Worm (Caenorhabditis elegans) whole organism, L2 larva: ENCODE measurements around the gene ZK757.10.
A peak's percentile ranks its signal among the peaks of the same experiment; 100 is the strongest.

Experiments used
- C34F6.9 ChIP-seq: fragments of 150-350 bp; optimal IDR thresholded peaks from 2 replicates; lab custom pipeline; 2014; ENCODE audit warnings: missing biosample characterization, missing genetic modification characterization
- F13H6.1 ChIP-seq: sonication (generic microtip); optimal IDR thresholded peaks from 2 replicates; lab custom pipeline; 2016; ENCODE audit warnings: missing genetic modification characterization, missing compliant biosample characterization
- R02D3.7 ChIP-seq: fragments of 150-350 bp; optimal IDR thresholded peaks from 2 replicates; lab custom pipeline; 2014; ENCODE audit warnings: missing biosample characterization, missing genetic modification characterization
- alr-1 ChIP-seq: fragments of 150-350 bp; optimal IDR thresholded peaks from 2 replicates; lab custom pipeline; 2014; ENCODE audit warnings: missing biosample characterization, missing genetic modification characterization
- aly-2 ChIP-seq: fragments of 150-350 bp; optimal IDR thresholded peaks from 2 replicates; lab custom pipeline; 2014; ENCODE audit warnings: missing biosample characterization, missing genetic modification characterization
- ama-1 ChIP-seq: fragments of 150-350 bp; optimal IDR thresholded peaks from 2 replicates; lab custom pipeline; 2018; ENCODE audit warnings: inconsistent platforms
- blmp-1 ChIP-seq: sonication (generic microtip); optimal IDR thresholded peaks from 2 replicates; lab custom pipeline; 2017; ENCODE audit warnings: missing genetic modification characterization, mild to moderate bottlenecking, missing compliant biosample characterization, antibody characterized with exemption, moderate library complexity; ENCODE audit not compliant: insufficient read depth
- ceh-16 ChIP-seq: fragments of 150-350 bp; optimal IDR thresholded peaks from 2 replicates; lab custom pipeline; 2014; ENCODE audit warnings: missing biosample characterization, missing genetic modification characterization
- crh-2 ChIP-seq: sonication (generic microtip); optimal IDR thresholded peaks from 2 replicates; lab custom pipeline; 2017; ENCODE audit warnings: missing biosample characterization, missing genetic modification characterization
- dmd-4 ChIP-seq: sonication (generic microtip); optimal IDR thresholded peaks from 2 replicates; lab custom pipeline; 2017; ENCODE audit warnings: missing biosample characterization, missing genetic modification characterization
- egl-27 ChIP-seq: sonication (generic microtip); optimal IDR thresholded peaks from 3 replicates; lab custom pipeline; 2017; ENCODE audit warnings: missing biosample characterization, missing genetic modification reagents, missing genetic modification characterization
- elt-1 ChIP-seq: fragments of 150-350 bp; optimal IDR thresholded peaks from 2 replicates; lab custom pipeline; 2014; ENCODE audit warnings: missing biosample characterization, missing genetic modification characterization
- elt-3 ChIP-seq: sonication (generic microtip); optimal IDR thresholded peaks from 2 replicates; lab custom pipeline; 2017; ENCODE audit warnings: missing biosample characterization, missing genetic modification characterization
- fos-1 ChIP-seq: fragments of 150-350 bp; optimal IDR thresholded peaks from 2 replicates; lab custom pipeline; 2014; ENCODE audit warnings: missing biosample characterization, missing genetic modification characterization
- gmeb-1 ChIP-seq: fragments of 150-350 bp; optimal IDR thresholded peaks from 2 replicates; lab custom pipeline; 2014; ENCODE audit warnings: missing biosample characterization, missing genetic modification characterization
- lin-13 ChIP-seq: fragments of 150-350 bp; optimal IDR thresholded peaks from 2 replicates; lab custom pipeline; 2014; ENCODE audit warnings: missing biosample characterization, missing genetic modification reagents, missing genetic modification characterization
- lin-39 ChIP-seq: fragments of 150-350 bp; optimal IDR thresholded peaks from 2 replicates; lab custom pipeline; 2014; ENCODE audit warnings: missing biosample characterization, missing genetic modification reagents, missing genetic modification characterization
- lsy-2 ChIP-seq, 2 experiments: fragments of 150-350 bp in 1 of 2; sonication (generic microtip) in 1 of 2; optimal IDR thresholded peaks; 2 replicates each; lab custom pipeline; 2014 to 2017; ENCODE audit warnings: missing biosample characterization in 2 of 2, missing genetic modification characterization in 2 of 2
- mab-5 ChIP-seq: fragments of 150-350 bp; optimal IDR thresholded peaks from 2 replicates; lab custom pipeline; 2014; ENCODE audit warnings: missing biosample characterization, missing genetic modification characterization
- mbf-1 ChIP-seq: sonication (generic microtip); optimal IDR thresholded peaks from 2 replicates; lab custom pipeline; 2017; ENCODE audit warnings: missing biosample characterization, missing genetic modification characterization
- mdl-1 ChIP-seq, 2 experiments: fragments of 150-350 bp in 1 of 2; sonication (generic microtip) in 1 of 2; optimal IDR thresholded peaks; 2 replicates each; lab custom pipeline; 2017; ENCODE audit warnings: missing biosample characterization in 2 of 2, missing genetic modification characterization in 2 of 2
- nhr-10 ChIP-seq: sonication (generic microtip); optimal IDR thresholded peaks from 2 replicates; lab custom pipeline; 2017; ENCODE audit warnings: missing biosample characterization, missing genetic modification characterization
- nhr-12 ChIP-seq: fragments of 150-350 bp; optimal IDR thresholded peaks from 2 replicates; lab custom pipeline; 2014; ENCODE audit warnings: missing biosample characterization, missing genetic modification characterization
- nhr-129 ChIP-seq: fragments of 150-350 bp; optimal IDR thresholded peaks from 2 replicates; lab custom pipeline; 2014; ENCODE audit warnings: missing biosample characterization, missing genetic modification characterization
- nhr-21 ChIP-seq: fragments of 150-350 bp; optimal IDR thresholded peaks from 2 replicates; lab custom pipeline; 2014; ENCODE audit warnings: missing biosample characterization, missing genetic modification characterization
- nhr-23 ChIP-seq: fragments of 150-350 bp; optimal IDR thresholded peaks from 2 replicates; lab custom pipeline; 2014; ENCODE audit warnings: missing biosample characterization, missing genetic modification reagents, missing genetic modification characterization
- nhr-77 ChIP-seq: fragments of 150-350 bp; optimal IDR thresholded peaks from 2 replicates; lab custom pipeline; 2014; ENCODE audit warnings: missing biosample characterization, missing genetic modification characterization
- sem-4 ChIP-seq: fragments of 150-350 bp; optimal IDR thresholded peaks from 2 replicates; lab custom pipeline; 2014; ENCODE audit warnings: missing biosample characterization, missing genetic modification reagents, missing genetic modification characterization
- skn-1 ChIP-seq: sonication (generic microtip); optimal IDR thresholded peaks from 2 replicates; lab custom pipeline; 2017; ENCODE audit warnings: missing biosample characterization, missing genetic modification characterization
- sma-3 ChIP-seq: sonication (generic microtip); optimal IDR thresholded peaks from 2 replicates; lab custom pipeline; 2016; ENCODE audit warnings: missing genetic modification reagents, missing genetic modification characterization, missing compliant biosample characterization
- sma-9 ChIP-seq, 2 experiments: fragments of 150-350 bp in 1 of 2; sonication (generic microtip) in 1 of 2; optimal IDR thresholded peaks; 2 replicates each; lab custom pipeline; 2014 to 2016; ENCODE audit warnings: missing genetic modification characterization in 2 of 2, mild to moderate bottlenecking in 1 of 2, missing biosample characterization in 1 of 2, missing compliant biosample characterization in 1 of 2, missing genetic modification reagents in 1 of 2, moderate library complexity in 1 of 2
- snpc-4 ChIP-seq: fragments of 150-350 bp; optimal IDR thresholded peaks from 2 replicates; lab custom pipeline; 2014; ENCODE audit warnings: missing biosample characterization, missing genetic modification characterization
- unc-55 ChIP-seq: fragments of 150-350 bp; sonication (generic microtip); optimal IDR thresholded peaks from 3 replicates; lab custom pipeline; 2014; ENCODE audit warnings: missing biosample characterization, missing genetic modification reagents, missing genetic modification characterization
- ztf-1 ChIP-seq: fragments of 200-800 bp; sonication (Bioruptor generic); conservative IDR thresholded peaks from 2 replicates; pipeline ENCODE4 v1.3.6; 2022; ENCODE audit warnings: missing genetic modification characterization, missing compliant biosample characterization
- ztf-4 ChIP-seq: fragments of 150-350 bp; optimal IDR thresholded peaks from 2 replicates; lab custom pipeline; 2014; ENCODE audit warnings: missing biosample characterization, missing genetic modification characterization

Gene ZK757.10

ce11 chrIII:9848603-9849002, 28.4 kb upstream of the ZK757.10 start:
- no peak for TF ChIP-seq lin-13 (GFP tag; lab: Kevin White, UChicago)
- TF ChIP-seq sma-9 (GFP tag; optimal IDR thresholded peaks at IDR 0.05; lab: Kevin White, UChicago): no peak
- TF ChIP-seq sma-9 (tag; optimal IDR thresholded peaks at IDR 0.05; lab: Kevin White, UChicago): no peak
- TF ChIP-seq aly-2: no peak
- no peak for TF ChIP-seq blmp-1 (tag; lab: Kevin White, UChicago)
- no peak for TF ChIP-seq dmd-4 (tag; lab: Kevin White, UChicago)
- TF ChIP-seq nhr-10: no peak
- TF ChIP-seq ztf-1 (GFP tag; lab: Robert Waterston, UW): no peak
- TF ChIP-seq ama-1: no peak
- no peak for TF ChIP-seq elt-1 (tag; lab: Kevin White, UChicago)
- TF ChIP-seq nhr-77 (tag; lab: Kevin White, UChicago): no peak
- TF ChIP-seq elt-3 (tag; lab: Kevin White, UChicago): no peak
- TF ChIP-seq sem-4: no peak
- TF ChIP-seq ceh-16 (tag; lab: Kevin White, UChicago): no peak
- no peak for TF ChIP-seq F13H6.1
- TF ChIP-seq egl-27: no peak
- TF ChIP-seq R02D3.7 (tag; lab: Kevin White, UChicago): no peak
- TF ChIP-seq skn-1 (tag; lab: Kevin White, UChicago): no peak

ce11 chrIII:9849950-9850349, 27.1 kb upstream of the ZK757.10 start:
- TF ChIP-seq nhr-129: peak; percentile 5
- peak; percentile 57 for TF ChIP-seq fos-1
- TF ChIP-seq ama-1: no peak
- TF ChIP-seq nhr-10: no peak
- peak; percentile 29 for TF ChIP-seq crh-2 (tag; lab: Kevin White, UChicago)
- TF ChIP-seq elt-1 (tag; lab: Kevin White, UChicago): no peak
- TF ChIP-seq unc-55: no peak
- TF ChIP-seq ztf-4 (tag; lab: Kevin White, UChicago): no peak
- peak; percentile 74 for TF ChIP-seq skn-1 (tag; lab: Kevin White, UChicago)
- no peak for TF ChIP-seq lin-39 (tag; lab: Kevin White, UChicago)
- no peak for TF ChIP-seq nhr-23 (tag; lab: Kevin White, UChicago)
- peak; percentile 23 for TF ChIP-seq gmeb-1 (tag; lab: Kevin White, UChicago)
- no peak for TF ChIP-seq ceh-16 (tag; lab: Kevin White, UChicago)
- TF ChIP-seq alr-1: no peak
- peak; percentile 46 for TF ChIP-seq sma-3
- no peak for TF ChIP-seq mbf-1 (tag; lab: Kevin White, UChicago)
- TF ChIP-seq nhr-21 (tag; lab: Kevin White, UChicago): peak; percentile 41

DNA sequence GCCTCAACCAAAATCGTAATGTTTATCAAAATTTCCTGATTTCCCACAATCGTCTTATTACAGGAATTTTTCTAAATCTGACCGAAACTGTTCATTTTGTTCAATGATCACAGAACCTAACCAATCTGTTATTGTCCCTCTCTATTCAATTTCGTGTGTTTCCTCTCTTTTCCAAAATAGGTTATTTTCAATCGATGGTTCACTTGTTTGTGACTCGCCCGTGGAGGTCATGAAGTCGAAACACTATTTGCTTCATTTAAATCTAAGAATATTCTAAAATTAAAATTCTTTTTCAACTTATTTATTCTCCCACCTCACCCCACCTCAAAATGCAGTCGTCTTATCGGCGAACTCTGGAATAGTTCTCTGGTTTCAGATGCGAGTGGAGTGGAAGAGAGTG, 26.2 kb upstream of the ZK757.10 start:
- no peak for TF ChIP-seq mdl-1 (tag; optimal IDR thresholded peaks at IDR 0.05; lab: Kevin White, UChicago)
- no peak for TF ChIP-seq dmd-4 (tag; lab: Kevin White, UChicago)
- TF ChIP-seq egl-27: no peak
- peak; percentile 6 for TF ChIP-seq fos-1
- TF ChIP-seq mab-5 (tag; lab: Kevin White, UChicago): no peak

- peak; percentile 10 for TF ChIP-seq nhr-129
- no peak for TF ChIP-seq R02D3.7 (tag; lab: Kevin White, UChicago)
- TF ChIP-seq nhr-12 (tag; lab: Kevin White, UChicago): no peak
- no peak for TF ChIP-seq ztf-4 (tag; lab: Kevin White, UChicago)
- TF ChIP-seq snpc-4 (tag; lab: Kevin White, UChicago): no peak
- no peak for TF ChIP-seq mdl-1 (tag; optimal IDR thresholded peaks at IDR 0.05; lab: Kevin White, UChicago)
- no peak for TF ChIP-seq mbf-1 (tag; lab: Kevin White, UChicago)
- TF ChIP-seq sma-9 (GFP tag; optimal IDR thresholded peaks at IDR 0.05; lab: Kevin White, UChicago): no peak
- no peak for TF ChIP-seq sma-9 (tag; optimal IDR thresholded peaks at IDR 0.05; lab: Kevin White, UChicago)
- TF ChIP-seq skn-1 (tag; lab: Kevin White, UChicago): no peak
- no peak for TF ChIP-seq unc-55
- peak; percentile 5 for TF ChIP-seq C34F6.9 (tag; lab: Kevin White, UChicago)
- no peak for TF ChIP-seq lsy-2 (tag; optimal IDR thresholded peaks at IDR 0.05; lab: Kevin White, UChicago)
Observed at ce11 chrIII:9851547-9851946, 25.5 kb upstream of the ZK757.10 start, which contains the start of gene K11H3.3. Gene K11H3.3 (plus strand): TSS chrIII:9851854.
